Worm (Caenorhabditis elegans) whole organism, mixed stage, embryonic: Measurements from ENCODE around the gene srh-141.

Experiments
- M03D4.4 ChIP-seq: sonication (generic microtip); optimal IDR thresholded peaks from 2 replicates; lab custom pipeline; 2017; ENCODE audit warnings: mild to moderate bottlenecking, missing genetic modification characterization, missing compliant biosample characterization
- bed-3 ChIP-seq: fragments of 200-800 bp; sonication (Bioruptor generic); optimal IDR thresholded peaks from 3 replicates; lab custom pipeline; 2018; ENCODE audit warnings: mild to moderate bottlenecking, missing genetic modification characterization, moderate library complexity, missing compliant biosample characterization
- ceh-39 ChIP-seq: fragments of 150-350 bp; optimal IDR thresholded peaks from 2 replicates; lab custom pipeline; 2014; ENCODE audit warnings: missing biosample characterization, missing genetic modification characterization
- ceh-43 ChIP-seq: fragments of 200-800 bp; sonication (Bioruptor generic); optimal IDR thresholded peaks from 2 replicates; lab custom pipeline; 2018; ENCODE audit warnings: mild to moderate bottlenecking, missing genetic modification characterization, moderate library complexity, missing compliant biosample characterization
- ceh-83 ChIP-seq: fragments of 200-800 bp; sonication (Bioruptor generic); optimal IDR thresholded peaks from 2 replicates; lab custom pipeline; 2018; ENCODE audit warnings: mild to moderate bottlenecking, missing genetic modification characterization, missing compliant biosample characterization
- ces-1 ChIP-seq: fragments of 150-350 bp; optimal IDR thresholded peaks from 2 replicates; lab custom pipeline; 2014; ENCODE audit warnings: missing biosample characterization, missing genetic modification reagents, missing genetic modification characterization
- cnd-1 ChIP-seq: fragments of 200-800 bp; sonication (Bioruptor generic); optimal IDR thresholded peaks from 2 replicates; lab custom pipeline; 2018; ENCODE audit warnings: mild to moderate bottlenecking, missing genetic modification characterization, missing compliant biosample characterization
- drap-1 ChIP-seq: fragments of 200-800 bp; sonication (Bioruptor generic); optimal IDR thresholded peaks from 3 replicates; lab custom pipeline; 2018; ENCODE audit warnings: mild to moderate bottlenecking, missing genetic modification characterization, missing compliant biosample characterization
- elt-1 ChIP-seq: sonication (generic microtip); optimal IDR thresholded peaks from 2 replicates; lab custom pipeline; 2017; ENCODE audit warnings: missing genetic modification characterization, mild to moderate bottlenecking, missing compliant biosample characterization, antibody characterized with exemption, moderate library complexity, borderline replicate concordance; ENCODE audit not compliant: insufficient read depth
- elt-3 ChIP-seq: fragments of 150-350 bp; optimal IDR thresholded peaks from 2 replicates; lab custom pipeline; 2014; ENCODE audit warnings: missing biosample characterization, missing genetic modification characterization
- flh-1 ChIP-seq: fragments of 200-800 bp; sonication (Bioruptor generic); optimal IDR thresholded peaks from 2 replicates; lab custom pipeline; 2018; ENCODE audit warnings: mild to moderate bottlenecking, missing genetic modification characterization, moderate library complexity, missing compliant biosample characterization
- ham-2 ChIP-seq: fragments of 200-800 bp; sonication (Bioruptor generic); optimal IDR thresholded peaks from 2 replicates; lab custom pipeline; 2018; ENCODE audit warnings: mild to moderate bottlenecking, missing genetic modification characterization, missing compliant biosample characterization
- hlh-1 ChIP-seq: fragments of 150-350 bp; optimal IDR thresholded peaks from 2 replicates; lab custom pipeline; 2014; ENCODE audit warnings: missing biosample characterization, missing genetic modification reagents, missing genetic modification characterization
- lin-32 ChIP-seq: fragments of 200-800 bp; sonication (Bioruptor generic); optimal IDR thresholded peaks from 2 replicates; lab custom pipeline; 2018; ENCODE audit warnings: mild to moderate bottlenecking, missing genetic modification characterization, missing compliant biosample characterization
- lsy-2 ChIP-seq: fragments of 150-350 bp; optimal IDR thresholded peaks from 2 replicates; lab custom pipeline; 2014; ENCODE audit warnings: missing biosample characterization, missing genetic modification characterization
- mab-5 ChIP-seq: fragments of 150-350 bp; optimal IDR thresholded peaks from 2 replicates; lab custom pipeline; 2014; ENCODE audit warnings: missing biosample characterization, missing genetic modification characterization
- mep-1 ChIP-seq: fragments of 150-350 bp; optimal IDR thresholded peaks from 2 replicates; lab custom pipeline; 2017; ENCODE audit warnings: missing biosample characterization, missing genetic modification reagents, missing genetic modification characterization, inconsistent platforms
- mls-2 ChIP-seq: sonication (generic microtip); optimal IDR thresholded peaks from 2 replicates; lab custom pipeline; 2016; ENCODE audit warnings: mild to moderate bottlenecking, missing genetic modification characterization, moderate library complexity, missing compliant biosample characterization
- nhr-12 ChIP-seq: fragments of 150-350 bp; optimal IDR thresholded peaks from 2 replicates; lab custom pipeline; 2014; ENCODE audit warnings: missing biosample characterization, missing genetic modification characterization
- nhr-2 ChIP-seq: fragments of 150-350 bp; optimal IDR thresholded peaks from 2 replicates; lab custom pipeline; 2014; ENCODE audit warnings: missing biosample characterization, missing genetic modification characterization
- nhr-237 ChIP-seq: fragments of 150-350 bp; optimal IDR thresholded peaks from 2 replicates; lab custom pipeline; 2014; ENCODE audit warnings: missing biosample characterization, missing genetic modification characterization
- nhr-76 ChIP-seq: sonication (generic microtip); optimal IDR thresholded peaks from 2 replicates; lab custom pipeline; 2017; ENCODE audit warnings: missing biosample characterization, missing genetic modification characterization
- pha-4 ChIP-seq: fragments of 150-350 bp; optimal IDR thresholded peaks from 2 replicates; lab custom pipeline; 2018; ENCODE audit warnings: missing biosample characterization, missing genetic modification reagents, missing genetic modification characterization
- sem-2 ChIP-seq: fragments of 200-800 bp; sonication (Bioruptor generic); optimal IDR thresholded peaks from 2 replicates; lab custom pipeline; 2018; ENCODE audit warnings: mild to moderate bottlenecking, missing genetic modification characterization, missing compliant biosample characterization
- snpc-4 ChIP-seq: fragments of 150-350 bp; optimal IDR thresholded peaks from 2 replicates; lab custom pipeline; 2014; ENCODE audit warnings: missing biosample characterization, missing genetic modification characterization
- sptf-1 ChIP-seq: sonication (generic microtip); optimal IDR thresholded peaks from 2 replicates; lab custom pipeline; 2017; ENCODE audit warnings: mild to moderate bottlenecking, missing genetic modification characterization, moderate library complexity, missing compliant biosample characterization
- tbx-8 ChIP-seq: fragments of 200-800 bp; sonication (Bioruptor generic); optimal IDR thresholded peaks from 2 replicates; lab custom pipeline; 2018; ENCODE audit warnings: mild to moderate bottlenecking, missing genetic modification characterization, moderate library complexity, missing compliant biosample characterization
- unc-120 ChIP-seq: sonication (generic microtip); optimal IDR thresholded peaks from 2 replicates; lab custom pipeline; 2017; ENCODE audit warnings: missing genetic modification characterization, missing compliant biosample characterization; ENCODE audit not compliant: poor library complexity, severe bottlenecking
- unc-39 ChIP-seq: fragments of 150-350 bp; optimal IDR thresholded peaks from 2 replicates; lab custom pipeline; 2014; ENCODE audit warnings: missing biosample characterization, missing genetic modification characterization
- unc-62 ChIP-seq: fragments of 150-350 bp; optimal IDR thresholded peaks from 2 replicates; lab custom pipeline; 2014; ENCODE audit warnings: missing biosample characterization, missing genetic modification reagents, missing genetic modification characterization
- zip-8 ChIP-seq: fragments of 150-350 bp; optimal IDR thresholded peaks from 2 replicates; lab custom pipeline; 2014; ENCODE audit warnings: missing biosample characterization, missing genetic modification characterization
- ztf-11 ChIP-seq: fragments of 150-350 bp; optimal IDR thresholded peaks from 2 replicates; lab custom pipeline; 2014; ENCODE audit warnings: missing biosample characterization, missing genetic modification characterization

The srh-141 gene

ce11 chrV:16470916-16471315 lies 27.2 kb downstream of the srh-141 start, which contains the start of gene srh-138:
srh-138 (minus strand) TSS chrV:16471016.
- TF ChIP-seq ceh-43 (GFP tag; lab: Kevin White, UChicago) (no peak), hlh-1 (tag; lab: Kevin White, UChicago) (no peak), ceh-83 (GFP tag; lab: Kevin White, UChicago) (no peak), mls-2 (tag; lab: Kevin White, UChicago) (no peak), unc-62 (GFP tag; lab: Kevin White, UChicago) (no peak), mep-1 (tag; lab: Kevin White, UChicago) (no peak), mab-5 (no peak), ces-1 (GFP tag; lab: Kevin White, UChicago) (no peak)

ce11 chrV:16471995-16472563 lies 28.4 kb downstream of the srh-141 start, which contains the start of gene srw-35:
srw-35 (plus strand) TSS chrV:16472513.
- TF ChIP-seq tbx-8 (GFP tag; lab: Kevin White, UChicago) (no peak), ham-2 (no peak), ceh-83 (GFP tag; lab: Kevin White, UChicago) (no peak), ztf-11 (tag; lab: Kevin White, UChicago) (no peak), lsy-2 (tag; lab: Kevin White, UChicago) (no peak), flh-1 (GFP tag; lab: Kevin White, UChicago) (no peak), ceh-39 (no peak), ces-1 (GFP tag; lab: Kevin White, UChicago) (no peak), mep-1 (tag; lab: Kevin White, UChicago) (no peak), sem-2 (GFP tag; lab: Kevin White, UChicago) (no peak), M03D4.4 (tag; lab: Kevin White, UChicago) (no peak), sptf-1 (tag; lab: Kevin White, UChicago) (no peak)

- no peak for TF ChIP-seq nhr-12
- no peak for TF ChIP-seq lin-32 (GFP tag; lab: Kevin White, UChicago)
- no peak for TF ChIP-seq mep-1 (tag; lab: Kevin White, UChicago)
- no peak for TF ChIP-seq ceh-43 (GFP tag; lab: Kevin White, UChicago)
- no peak for TF ChIP-seq hlh-1 (tag; lab: Kevin White, UChicago)
- no peak for TF ChIP-seq unc-62 (GFP tag; lab: Kevin White, UChicago)
- TF ChIP-seq tbx-8 (GFP tag; lab: Kevin White, UChicago): no peak
- no peak for TF ChIP-seq flh-1 (GFP tag; lab: Kevin White, UChicago)
- no peak for TF ChIP-seq elt-1 (tag; lab: Kevin White, UChicago)
- TF ChIP-seq snpc-4: no peak
- no peak for TF ChIP-seq nhr-2 (tag; lab: Kevin White, UChicago)
- TF ChIP-seq pha-4 (tag; lab: Kevin White, UChicago): no peak
- no peak for TF ChIP-seq unc-39 (tag; lab: Kevin White, UChicago)
- no peak for TF ChIP-seq cnd-1 (tag; lab: Kevin White, UChicago)
- TF ChIP-seq, all 35 proteins: peak for 0
These were observed 35.5 kb downstream of the srh-141 start, which contains the start of gene T08G3.11 for ce11 chrV:16479275-16479674. T08G3.11 (minus strand) TSS chrV:16479375.

ce11 chrV:16480919-16481630 lies 37.3 kb downstream of the srh-141 start, which contains the start of the genes F57E7.4 and spig-6:
F57E7.4 (minus strand) TSS chrV:16481019.
spig-6 (plus strand) TSS chrV:16481580.
- TF ChIP-seq tbx-8 (GFP tag; lab: Kevin White, UChicago): no peak
- no peak for TF ChIP-seq pha-4 (tag; lab: Kevin White, UChicago)
- no peak for TF ChIP-seq unc-120 (tag; lab: Kevin White, UChicago)
- no peak for TF ChIP-seq nhr-2 (tag; lab: Kevin White, UChicago)
- no peak for TF ChIP-seq unc-62 (GFP tag; lab: Kevin White, UChicago)
- TF ChIP-seq ceh-43 (GFP tag; lab: Kevin White, UChicago): no peak
- no peak for TF ChIP-seq snpc-4
- TF ChIP-seq elt-1 (tag; lab: Kevin White, UChicago): no peak
- no peak for TF ChIP-seq sptf-1 (tag; lab: Kevin White, UChicago)
- TF ChIP-seq bed-3 (GFP tag; lab: Kevin White, UChicago): no peak
- TF ChIP-seq ztf-11 (tag; lab: Kevin White, UChicago): no peak
- TF ChIP-seq flh-1 (GFP tag; lab: Kevin White, UChicago): no peak
- no peak for TF ChIP-seq zip-8 (tag; lab: Kevin White, UChicago)
- TF ChIP-seq nhr-76 (tag; lab: Kevin White, UChicago): no peak
- no peak for TF ChIP-seq M03D4.4 (tag; lab: Kevin White, UChicago)
- no peak for TF ChIP-seq nhr-237 (tag; lab: Kevin White, UChicago)
- no peak for TF ChIP-seq drap-1 (GFP tag; lab: Kevin White, UChicago)
- no peak for TF ChIP-seq ceh-39
- TF ChIP-seq elt-3 (tag; lab: Kevin White, UChicago): no peak
